Worm (Caenorhabditis elegans) whole organism, midembryonic: ENCODE measurements around the gene T05B4.10.

ENCODE experiments used
- cog-1 ChIP-seq: sonication (generic microtip); optimal IDR thresholded peaks from 2 replicates; lab custom pipeline; 2016; ENCODE audit warnings: missing genetic modification characterization, missing compliant biosample characterization
- flt-1 ChIP-seq: fragments of 200-800 bp; sonication (Bioruptor generic); IDR thresholded peaks from 2 replicates; pipeline ENCODE4 v1.3.6; 2022; ENCODE audit warnings: missing genetic modification characterization, missing compliant biosample characterization
- klf-2 ChIP-seq: fragments of 200-800 bp; sonication (Bioruptor generic); conservative IDR thresholded peaks from 2 replicates; pipeline ENCODE4 v1.3.6; 2022; ENCODE audit warnings: missing genetic modification reagents, missing genetic modification characterization, missing compliant biosample characterization

- no peak for TF ChIP-seq flt-1
- no peak for TF ChIP-seq klf-2 (GFP tag; lab: Robert Waterston, UW)
- no peak for TF ChIP-seq cog-1
Observed at ce11 chrV:4162922-4163321, 42.4 kb upstream of the T05B4.10 start, which contains the start of gene Y45G5AM.4.
